Worm (Caenorhabditis elegans) whole organism, L2 larva: ENCODE results near the gene fbxa-169.

ENCODE experiments used
- ZK546.5 ChIP-seq: sonication (generic microtip); optimal IDR thresholded peaks from 2 replicates; lab custom pipeline; 2017; ENCODE audit warnings: missing biosample characterization, missing genetic modification characterization
- aly-2 ChIP-seq: fragments of 150-350 bp; optimal IDR thresholded peaks from 2 replicates; lab custom pipeline; 2014; ENCODE audit warnings: missing biosample characterization, missing genetic modification characterization
- ama-1 ChIP-seq: fragments of 150-350 bp; optimal IDR thresholded peaks from 2 replicates; lab custom pipeline; 2018; ENCODE audit warnings: inconsistent platforms
- ceh-16 ChIP-seq: fragments of 150-350 bp; optimal IDR thresholded peaks from 2 replicates; lab custom pipeline; 2014; ENCODE audit warnings: missing biosample characterization, missing genetic modification characterization
- elt-1 ChIP-seq: fragments of 150-350 bp; optimal IDR thresholded peaks from 2 replicates; lab custom pipeline; 2014; ENCODE audit warnings: missing biosample characterization, missing genetic modification characterization
- lin-39 ChIP-seq: fragments of 150-350 bp; optimal IDR thresholded peaks from 2 replicates; lab custom pipeline; 2014; ENCODE audit warnings: missing biosample characterization, missing genetic modification reagents, missing genetic modification characterization
- peb-1 ChIP-seq: fragments of 150-350 bp; optimal IDR thresholded peaks from 2 replicates; lab custom pipeline; 2014; ENCODE audit warnings: missing biosample characterization, missing genetic modification characterization

ce11 chrII:13624330-13624729, 24.0 kb upstream of the fbxa-169 start, which contains the start of gene gst-16:
- TF ChIP-seq ZK546.5 (tag; lab: Kevin White, UChicago) (no peak), ama-1 (lab: Kevin White, UChicago) (no peak), aly-2 (tag; lab: Kevin White, UChicago) (no peak), peb-1 (no peak), ceh-16 (no peak), lin-39 (tag; lab: Kevin White, UChicago) (no peak), elt-1 (no peak)
